Worm (Caenorhabditis elegans): ENCODE results near the gene acp-2.

ce11 chrII:8437035-8437434 lies 5.2 kb upstream of the acp-2 start, which contains the start of gene acp-3:
- no peak for TF ChIP-seq sptf-2 (GFP tag; optimal IDR thresholded peaks at IDR 0.05)
- no peak for TF ChIP-seq unc-130 (GFP tag; optimal IDR thresholded peaks at IDR 0.05)
- no peak for TF ChIP-seq aptf-2 (GFP tag; conservative IDR thresholded peaks at IDR 0.05)
- TF ChIP-seq ama-1 (optimal IDR thresholded peaks at IDR 0.05) = no peak
- TF ChIP-seq ama-1 (GFP tag; optimal IDR thresholded peaks at IDR 0.05) = no peak
- TF ChIP-seq nhr-90 (tag; optimal IDR thresholded peaks at IDR 0.05) = no peak
- no peak for TF ChIP-seq ztf-22 (GFP tag; optimal IDR thresholded peaks at IDR 0.05)
- TF ChIP-seq snpc-1.3 (tag; optimal IDR thresholded peaks at IDR 0.05; ENCODE audit: insufficient read depth) = no peak
- TF ChIP-seq bed-2 (GFP tag; IDR thresholded peaks at IDR 0.05) = no peak
- TF ChIP-seq F22D6.2 (tag; optimal IDR thresholded peaks at IDR 0.05) = no peak
